Fruit fly (Drosophila melanogaster): Measurements from ENCODE around the gene CG45078.

DNA sequence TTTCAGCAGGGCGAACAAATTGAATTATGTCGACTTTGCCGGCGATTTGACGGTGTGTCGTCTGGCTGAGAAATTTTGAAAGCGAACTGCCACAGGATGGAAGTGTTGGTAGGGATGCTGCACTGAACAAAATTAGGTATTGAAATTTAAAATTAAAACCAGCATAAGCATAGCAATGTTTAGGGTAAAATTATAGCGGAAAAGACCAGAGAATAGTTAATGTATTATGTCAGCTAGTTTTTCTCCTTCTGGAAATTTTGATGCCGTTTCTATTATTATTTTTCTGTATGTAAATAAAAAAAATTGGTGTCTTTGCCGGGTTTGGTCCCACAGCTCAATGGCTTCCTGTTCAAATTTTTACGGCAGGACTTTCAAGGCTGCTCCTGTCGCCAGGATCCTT is 50.5 kb downstream of the CG45078 start:
- TF ChIP-seq h (optimal IDR thresholded peaks at IDR 0.05) (no peak), Sin3A (optimal IDR thresholded peaks at IDR 0.05) (no peak)
